Worm (Caenorhabditis elegans): ENCODE results near the gene B0524.2.

Gene B0524.2

DNA sequence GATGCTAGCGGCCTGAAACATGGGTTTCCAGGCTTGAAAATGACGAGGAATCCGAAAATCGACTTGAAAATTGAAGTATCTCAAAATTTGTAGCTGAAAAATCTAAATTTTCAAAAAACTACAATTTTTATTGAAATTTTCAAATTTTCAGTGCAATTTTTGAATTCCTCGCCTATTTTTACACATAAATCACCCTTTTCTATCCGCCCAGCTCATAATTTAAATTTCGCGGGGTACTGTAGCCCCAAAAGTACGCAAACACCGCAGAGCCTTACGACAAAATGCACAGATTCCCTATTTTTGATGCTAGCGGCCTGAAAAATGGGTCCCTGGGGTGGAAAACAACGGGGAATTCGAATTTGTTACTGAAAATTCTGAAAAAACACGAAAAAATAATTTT, 37.7 kb downstream of the B0524.2 start:
- TF ChIP-seq cebp-1 (GFP tag; IDR thresholded peaks at IDR 0.05) (no peak), cebp-1 (tag; optimal IDR thresholded peaks at IDR 0.05) (no peak), Y95B8A.8 (GFP tag; IDR thresholded peaks at IDR 0.05) (no peak), lir-1 (GFP tag; conservative IDR thresholded peaks at IDR 0.05) (no peak), Y56A3A.18 (GFP tag; IDR thresholded peaks at IDR 0.05) (no peak), aptf-2 (GFP tag; conservative IDR thresholded peaks at IDR 0.05) (no peak), sdz-38 (tag; optimal IDR thresholded peaks at IDR 0.05) (no peak), him-1 (tag; optimal IDR thresholded peaks at IDR 0.05) (no peak), attf-3 (GFP tag; conservative IDR thresholded peaks at IDR 0.05) (no peak), B0336.3 (GFP tag; IDR thresholded peaks at IDR 0.05) (no peak), Y67H2A.10 (GFP tag; conservative IDR thresholded peaks at IDR 0.05) (no peak), dpl-1 (GFP tag; optimal IDR thresholded peaks at IDR 0.05) (no peak), xnd-1 (tag; optimal IDR thresholded peaks at IDR 0.05) (no peak)

- TF ChIP-seq B0035.1 (tag; optimal IDR thresholded peaks at IDR 0.05) (no peak), ceh-100 (GFP tag; IDR thresholded peaks at IDR 0.05) (no peak), zfh-2 (GFP tag; conservative IDR thresholded peaks at IDR 0.05) (peak; percentile 73), egrh-3 (GFP tag; IDR thresholded peaks at IDR 0.05) (peak; percentile 72; the same call in 1 of the 2 replicates), nfyb-1 (GFP tag; IDR thresholded peaks at IDR 0.05) (peak; percentile 15; the same call in 1 of the 2 replicates)
Measured at ce11 chrIII:1932018-1932417, 38.2 kb downstream of the B0524.2 start.

DNA sequence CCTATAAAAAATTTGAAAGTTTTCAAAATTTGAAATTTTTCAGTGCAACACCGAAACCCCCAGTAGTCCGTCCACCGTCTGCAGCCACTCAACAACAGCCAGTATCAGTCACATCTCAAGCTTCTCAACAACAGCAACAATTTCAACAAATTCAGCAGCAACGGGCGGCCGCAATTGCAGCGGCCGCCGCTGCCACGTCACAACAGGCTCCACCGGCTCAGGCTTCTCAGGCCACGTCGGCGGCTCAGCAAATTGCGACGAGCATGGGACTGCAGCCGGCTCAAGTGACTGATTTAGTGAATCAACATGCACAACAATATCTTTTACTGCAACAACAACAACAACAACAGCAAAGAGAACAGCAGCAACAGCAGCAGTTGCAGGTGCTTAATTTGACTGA, 40.3 kb downstream of the B0524.2 start:
- TF ChIP-seq egrh-3 (GFP tag; IDR thresholded peaks at IDR 0.05), result peak; percentile 50; the same call in 1 of the 2 replicates
- peak; percentile 74 for TF ChIP-seq zfh-2 (GFP tag; conservative IDR thresholded peaks at IDR 0.05)
- TF ChIP-seq F57C9.4 (tag; optimal IDR thresholded peaks at IDR 0.05), result no peak
- TF ChIP-seq mel-28 (tag; optimal IDR thresholded peaks at IDR 0.05; ENCODE audit: borderline replicate concordance), result no peak
- TF ChIP-seq nfyb-1 (GFP tag; IDR thresholded peaks at IDR 0.05), result no peak
- TF ChIP-seq Y56A3A.18 (GFP tag; IDR thresholded peaks at IDR 0.05), result no peak

DNA sequence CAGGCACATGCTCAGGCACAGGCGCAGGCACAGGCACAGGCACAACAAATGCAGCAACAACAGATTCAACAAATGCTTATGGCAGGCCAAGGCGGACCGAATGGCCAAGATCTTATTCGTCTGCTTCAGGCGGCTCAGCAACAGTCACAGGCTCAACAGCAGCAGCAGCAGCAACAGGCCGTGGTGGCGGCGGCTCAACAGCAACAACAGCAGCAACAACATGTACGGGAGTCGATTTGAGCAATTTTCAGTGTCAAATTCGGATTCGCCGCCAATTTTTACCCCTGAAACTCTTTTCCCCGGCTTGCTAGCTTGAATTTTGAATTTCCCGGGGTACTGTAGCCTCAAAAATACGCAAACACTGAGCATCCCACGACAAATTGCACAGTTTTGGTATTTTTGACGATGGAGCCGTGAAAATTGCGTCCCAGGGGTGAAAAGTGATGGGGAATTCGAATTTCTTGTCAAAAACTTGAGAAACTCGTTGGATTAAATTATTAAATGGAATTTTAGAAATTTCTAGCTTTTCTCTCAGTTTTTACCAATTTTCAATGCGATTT, 44.1 kb downstream of the B0524.2 start:
- TF ChIP-seq atf-7 (tag; optimal IDR thresholded peaks at IDR 0.05) (no peak), egrh-3 (GFP tag; IDR thresholded peaks at IDR 0.05) (peak; percentile 22; the same call in 1 of the 2 replicates), ceh-58 (GFP tag; IDR thresholded peaks at IDR 0.05) (no peak), lin-26 (GFP tag; IDR thresholded peaks at IDR 0.05) (no peak), nfya-1 (tag; optimal IDR thresholded peaks at IDR 0.05; ENCODE audit: borderline replicate concordance, insufficient read depth) (no peak), mxl-1 (tag; optimal IDR thresholded peaks at IDR 0.05) (no peak), fkh-3 (tag; optimal IDR thresholded peaks at IDR 0.05) (peak; percentile 42), lsl-1 (GFP tag; optimal IDR thresholded peaks at IDR 0.05) (peak; percentile 15), F57A8.1 (GFP tag; optimal IDR thresholded peaks at IDR 0.05) (no peak), ccch-3 (GFP tag; optimal IDR thresholded peaks at IDR 0.05) (no peak), zfh-2 (GFP tag; conservative IDR thresholded peaks at IDR 0.05) (peak; percentile 69)

- TF ChIP-seq bed-2 (GFP tag; IDR thresholded peaks at IDR 0.05) (peak; percentile 66; the same call in 1 of the 2 replicates), cebp-2 (GFP tag; IDR thresholded peaks at IDR 0.05) (0 out of 2 replicates have a peak, but pooled peaks have one; percentile 67), F37B4.10 (GFP tag; IDR thresholded peaks at IDR 0.05) (0 out of 2 replicates have a peak, but pooled peaks have one; percentile 16), attf-5 (GFP tag; optimal IDR thresholded peaks at IDR 0.05) (peak; percentile 6), pbrm-1 (GFP tag; IDR thresholded peaks at IDR 0.05) (no peak), zfh-2 (GFP tag; conservative IDR thresholded peaks at IDR 0.05) (peak; percentile 95), attf-3 (GFP tag; conservative IDR thresholded peaks at IDR 0.05) (no peak), egrh-3 (GFP tag; IDR thresholded peaks at IDR 0.05) (peak; percentile 89), ceh-79 (tag; optimal IDR thresholded peaks at IDR 0.05) (no peak)
Measured at ce11 chrIII:1938712-1939624, 45.1 kb downstream of the B0524.2 start.
